Worm (Caenorhabditis elegans) whole organism, L3 larva: ENCODE results near the gene T12A2.3.

ENCODE experiments used
- R02D3.7 ChIP-seq: fragments of 150-350 bp; optimal IDR thresholded peaks from 2 replicates; lab custom pipeline; 2014; ENCODE audit warnings: missing biosample characterization, missing genetic modification characterization
- ZK546.5 ChIP-seq: sonication (generic microtip); optimal IDR thresholded peaks from 2 replicates; lab custom pipeline; 2017; ENCODE audit warnings: missing biosample characterization, missing genetic modification characterization
- ceh-16 ChIP-seq: sonication (generic microtip); optimal IDR thresholded peaks from 2 replicates; lab custom pipeline; 2017; ENCODE audit warnings: missing biosample characterization, missing genetic modification characterization
- ceh-28 ChIP-seq: fragments of 150-350 bp; optimal IDR thresholded peaks from 2 replicates; lab custom pipeline; 2014; ENCODE audit warnings: missing biosample characterization, missing genetic modification reagents, missing genetic modification characterization
- ceh-9 ChIP-seq: sonication (generic microtip); optimal IDR thresholded peaks from 2 replicates; lab custom pipeline; 2018; ENCODE audit warnings: missing biosample characterization, missing genetic modification characterization
- daf-12 ChIP-seq: fragments of 150-350 bp; optimal IDR thresholded peaks from 2 replicates; lab custom pipeline; 2014; ENCODE audit warnings: missing biosample characterization, missing genetic modification reagents, missing genetic modification characterization
- egl-27 ChIP-seq: sonication (generic microtip); optimal IDR thresholded peaks from 4 replicates; lab custom pipeline; 2017; ENCODE audit warnings: missing biosample characterization, missing genetic modification reagents, missing genetic modification characterization
- egl-5 ChIP-seq: fragments of 150-350 bp; optimal IDR thresholded peaks from 2 replicates; lab custom pipeline; 2017; ENCODE audit warnings: missing biosample characterization, missing genetic modification reagents, missing genetic modification characterization, inconsistent platforms
- elt-1 ChIP-seq: fragments of 150-350 bp; optimal IDR thresholded peaks from 2 replicates; lab custom pipeline; 2014; ENCODE audit warnings: missing biosample characterization, missing genetic modification characterization
- elt-2 ChIP-seq: sonication (generic microtip); optimal IDR thresholded peaks from 2 replicates; lab custom pipeline; 2016; ENCODE audit warnings: missing genetic modification reagents, mild to moderate bottlenecking, missing genetic modification characterization, missing compliant biosample characterization
- elt-3 ChIP-seq, 3 experiments: fragments of 150-350 bp in 1 of 3; sonication (generic microtip) in 2 of 3; optimal IDR thresholded peaks; 2 replicates in 2 of 3; 4 replicates in 1 of 3; lab custom pipeline; 2014 to 2017; ENCODE audit warnings: missing biosample characterization in 3 of 3, missing genetic modification characterization in 3 of 3
- eor-1 ChIP-seq, 2 experiments: fragments of 150-350 bp; optimal IDR thresholded peaks; 2 replicates each; lab custom pipeline; 2014 to 2018; ENCODE audit warnings: missing biosample characterization in 2 of 2, missing genetic modification characterization in 2 of 2
- fkh-10 ChIP-seq: sonication (generic microtip); optimal IDR thresholded peaks from 2 replicates; lab custom pipeline; 2017; ENCODE audit warnings: missing biosample characterization, missing genetic modification reagents, missing genetic modification characterization
- fkh-2 ChIP-seq: fragments of 150-350 bp; optimal IDR thresholded peaks from 2 replicates; lab custom pipeline; 2014; ENCODE audit warnings: missing biosample characterization, missing genetic modification reagents, missing genetic modification characterization
- jun-1 ChIP-seq: fragments of 150-350 bp; optimal IDR thresholded peaks from 2 replicates; lab custom pipeline; 2014; ENCODE audit warnings: missing biosample characterization, missing genetic modification reagents, missing genetic modification characterization
- lin-15B ChIP-seq: fragments of 150-350 bp; optimal IDR thresholded peaks from 2 replicates; lab custom pipeline; 2014; ENCODE audit warnings: missing biosample characterization, missing genetic modification characterization
- lin-39 ChIP-seq: fragments of 150-350 bp; optimal IDR thresholded peaks from 2 replicates; lab custom pipeline; 2018; ENCODE audit warnings: missing biosample characterization, missing genetic modification reagents, missing genetic modification characterization
- lsy-12 ChIP-seq: sonication (generic microtip); optimal IDR thresholded peaks from 2 replicates; lab custom pipeline; 2016; ENCODE audit warnings: mild to moderate bottlenecking, missing genetic modification characterization, missing compliant biosample characterization
- mdl-1 ChIP-seq: fragments of 150-350 bp; optimal IDR thresholded peaks from 2 replicates; lab custom pipeline; 2014; ENCODE audit warnings: missing biosample characterization, missing genetic modification characterization
- mml-1 ChIP-seq: fragments of 150-350 bp; sonication (generic microtip); optimal IDR thresholded peaks from 3 replicates; lab custom pipeline; 2014; ENCODE audit warnings: missing biosample characterization, missing genetic modification characterization
- nfya-1 ChIP-seq: sonication (generic microtip); optimal IDR thresholded peaks from 2 replicates; lab custom pipeline; 2017; ENCODE audit warnings: missing genetic modification characterization, mild to moderate bottlenecking, missing compliant biosample characterization, antibody characterized with exemption, moderate library complexity; ENCODE audit not compliant: insufficient read depth
- nhr-11 ChIP-seq: fragments of 150-350 bp; optimal IDR thresholded peaks from 2 replicates; lab custom pipeline; 2014; ENCODE audit warnings: missing biosample characterization, missing genetic modification characterization
- nhr-12 ChIP-seq: fragments of 150-350 bp; optimal IDR thresholded peaks from 2 replicates; lab custom pipeline; 2014; ENCODE audit warnings: missing biosample characterization, missing genetic modification characterization
- nhr-23 ChIP-seq: fragments of 150-350 bp; optimal IDR thresholded peaks from 2 replicates; lab custom pipeline; 2014; ENCODE audit warnings: missing biosample characterization, missing genetic modification reagents, missing genetic modification characterization
- nhr-237 ChIP-seq: fragments of 150-350 bp; optimal IDR thresholded peaks from 2 replicates; lab custom pipeline; 2014; ENCODE audit warnings: missing biosample characterization, missing genetic modification characterization
- nhr-25 ChIP-seq: sonication (generic microtip); optimal IDR thresholded peaks from 2 replicates; lab custom pipeline; 2017; ENCODE audit warnings: missing biosample characterization, missing genetic modification characterization
- nhr-28 ChIP-seq: fragments of 150-350 bp; optimal IDR thresholded peaks from 2 replicates; lab custom pipeline; 2014; ENCODE audit warnings: missing biosample characterization, missing genetic modification characterization
- nhr-43 ChIP-seq: sonication (generic microtip); optimal IDR thresholded peaks from 2 replicates; lab custom pipeline; 2016; ENCODE audit warnings: mild to moderate bottlenecking, missing genetic modification characterization, missing compliant biosample characterization; ENCODE audit not compliant: poor library complexity, severe bottlenecking
- nhr-67 ChIP-seq: fragments of 150-350 bp; optimal IDR thresholded peaks from 2 replicates; lab custom pipeline; 2014; ENCODE audit warnings: missing biosample characterization, missing genetic modification characterization
- nhr-76 ChIP-seq: fragments of 150-350 bp; sonication (generic microtip); optimal IDR thresholded peaks from 5 replicates; lab custom pipeline; 2014; ENCODE audit warnings: missing biosample characterization, missing genetic modification characterization
- pha-4 ChIP-seq: fragments of 150-350 bp; optimal IDR thresholded peaks from 2 replicates; lab custom pipeline; 2014; ENCODE audit warnings: missing biosample characterization, missing genetic modification reagents, missing genetic modification characterization
- pqm-1 ChIP-seq: fragments of 150-350 bp; optimal IDR thresholded peaks from 2 replicates; lab custom pipeline; 2017; ENCODE audit warnings: missing biosample characterization, missing genetic modification characterization, inconsistent platforms
- sea-2 ChIP-seq: fragments of 150-350 bp; sonication (generic microtip); optimal IDR thresholded peaks from 4 replicates; lab custom pipeline; 2014; ENCODE audit warnings: missing biosample characterization, missing genetic modification reagents, missing genetic modification characterization
- skn-1 ChIP-seq: fragments of 150-350 bp; optimal IDR thresholded peaks from 2 replicates; lab custom pipeline; 2014; ENCODE audit warnings: missing biosample characterization, missing genetic modification characterization
- tbx-2 ChIP-seq: sonication (generic microtip); optimal IDR thresholded peaks from 2 replicates; lab custom pipeline; 2016; ENCODE audit warnings: mild to moderate bottlenecking, missing genetic modification characterization, missing compliant biosample characterization
- unc-39 ChIP-seq: sonication (generic microtip); optimal IDR thresholded peaks from 4 replicates; lab custom pipeline; 2017; ENCODE audit warnings: missing biosample characterization, missing genetic modification characterization
- unc-62 ChIP-seq: fragments of 150-350 bp; sonication (generic microtip); optimal IDR thresholded peaks from 4 replicates; lab custom pipeline; 2014; ENCODE audit warnings: missing biosample characterization, missing genetic modification reagents, missing genetic modification characterization
- ztf-11 ChIP-seq: fragments of 150-350 bp; optimal IDR thresholded peaks from 2 replicates; lab custom pipeline; 2014; ENCODE audit warnings: missing biosample characterization, missing genetic modification characterization
- ztf-4 ChIP-seq: fragments of 150-350 bp; optimal IDR thresholded peaks from 2 replicates; lab custom pipeline; 2014; ENCODE audit warnings: missing biosample characterization, missing genetic modification characterization

Gene T12A2.3

DNA sequence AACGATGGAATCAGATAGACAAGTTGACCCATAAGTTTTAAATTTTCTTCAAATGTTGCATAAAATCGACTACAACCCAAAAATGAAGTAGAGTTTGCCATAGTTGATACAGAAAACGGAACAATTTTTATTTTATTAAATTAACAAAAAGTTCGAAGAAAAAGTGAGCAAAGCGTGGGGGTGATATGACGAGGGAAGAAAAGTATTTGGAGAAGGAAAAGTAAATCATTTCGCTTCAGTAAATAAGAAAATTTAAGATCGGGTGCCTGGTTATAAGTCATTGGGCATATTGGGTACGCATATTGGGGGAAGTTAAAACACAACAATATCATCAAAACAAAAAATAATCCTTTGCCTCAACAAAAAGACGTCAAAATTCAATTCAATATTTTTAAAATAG lies 25.3 kb downstream of the T12A2.3 start, which contains the start of gene srg-6:
srg-6 (minus strand) TSS at position 101 of the 400 bp plus-strand sequence.
- TF ChIP-seq skn-1 (tag; lab: Kevin White, UChicago) (no peak), nhr-43 (tag; lab: Kevin White, UChicago) (no peak), R02D3.7 (tag; lab: Kevin White, UChicago) (no peak), ceh-16 (no peak)

ce11 chrIII:6268061-6268460 lies 27.4 kb downstream of the T12A2.3 start, which contains the start of gene srg-7:
Gene srg-7 (minus strand): TSS chrIII:6268161.
- TF ChIP-seq nhr-12 (tag; lab: Kevin White, UChicago) (no peak), ztf-4 (tag; lab: Kevin White, UChicago) (no peak), ceh-28 (tag; lab: Kevin White, UChicago) (no peak), nhr-11 (tag; lab: Kevin White, UChicago) (no peak), pqm-1 (tag; lab: Kevin White, UChicago) (no peak), nhr-237 (tag; lab: Kevin White, UChicago) (no peak), lin-15B (no peak), ceh-9 (tag; lab: Kevin White, UChicago) (no peak), ZK546.5 (tag; lab: Kevin White, UChicago) (no peak), unc-39 (tag; lab: Kevin White, UChicago) (no peak), elt-1 (tag; lab: Kevin White, UChicago) (no peak), ceh-16 (no peak), nhr-25 (tag; lab: Kevin White, UChicago) (no peak)

- TF ChIP-seq unc-62 (GFP tag; lab: Kevin White, UChicago) (no peak), mml-1 (tag; lab: Kevin White, UChicago) (no peak), ztf-11 (tag; lab: Kevin White, UChicago) (no peak), jun-1 (tag; lab: Kevin White, UChicago) (no peak), daf-12 (tag; lab: Kevin White, UChicago) (no peak), elt-2 (tag; lab: Kevin White, UChicago) (no peak), egl-5 (tag; lab: Kevin White, UChicago) (no peak), nhr-76 (tag; lab: Kevin White, UChicago) (no peak), unc-39 (tag; lab: Kevin White, UChicago) (no peak), fkh-2 (tag; lab: Kevin White, UChicago) (no peak), sea-2 (GFP tag; lab: Kevin White, UChicago) (no peak), nhr-25 (tag; lab: Kevin White, UChicago) (no peak), ztf-4 (tag; lab: Kevin White, UChicago) (no peak), eor-1 (tag; optimal IDR thresholded peaks at IDR 0.05; lab: Kevin White, UChicago) (no peak), lin-39 (tag; lab: Kevin White, UChicago) (no peak), pqm-1 (tag; lab: Kevin White, UChicago) (no peak), lsy-12 (tag; lab: Kevin White, UChicago) (no peak), tbx-2 (no peak), nfya-1 (tag; lab: Kevin White, UChicago) (no peak), ceh-16 (no peak)
- TF ChIP-seq, all 47 proteins: peak for 0
These were observed 29.6 kb downstream of the T12A2.3 start, which contains the start of gene srg-3 for ce11 chrIII:6270277-6270676. Gene srg-3 (minus strand): TSS chrIII:6270377.

DNA sequence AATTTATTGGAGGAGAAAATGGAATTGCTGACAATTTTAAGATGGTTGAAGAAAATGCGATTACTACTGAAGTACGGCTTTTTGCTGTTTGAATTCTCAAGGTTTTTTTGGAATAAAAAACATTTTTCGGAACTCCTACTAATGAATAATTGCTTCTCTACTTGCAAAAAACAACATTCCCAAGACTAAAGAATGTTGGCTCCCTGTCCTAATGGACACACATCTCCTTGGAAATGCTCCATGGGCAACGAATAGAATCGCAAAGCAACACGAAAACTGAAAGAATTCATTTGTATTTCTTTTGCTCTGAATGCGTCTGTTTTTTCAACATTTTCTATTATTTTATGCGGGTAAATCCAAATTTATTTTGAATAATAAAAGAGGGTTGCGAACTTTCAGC lies 32.2 kb downstream of the T12A2.3 start, which contains the start of gene C18F10.2:
C18F10.2 (plus strand) TSS at position 301 of the 400 bp plus-strand sequence.
- TF ChIP-seq elt-1 (tag; lab: Kevin White, UChicago) (no peak), daf-12 (tag; lab: Kevin White, UChicago) (no peak), ztf-11 (tag; lab: Kevin White, UChicago) (no peak), pha-4 (tag; lab: Kevin White, UChicago) (no peak), lin-15B (no peak), nhr-76 (tag; lab: Kevin White, UChicago) (no peak), nhr-28 (tag; lab: Kevin White, UChicago) (no peak), elt-3 (tag; optimal IDR thresholded peaks at IDR 0.05; lab: Kevin White, UChicago) (no peak), egl-27 (tag; lab: Kevin White, UChicago) (no peak), nhr-11 (tag; lab: Kevin White, UChicago) (no peak), nhr-43 (tag; lab: Kevin White, UChicago) (no peak), fkh-10 (GFP tag; lab: Kevin White, UChicago) (no peak), nhr-67 (tag; lab: Kevin White, UChicago) (no peak), nhr-23 (no peak), egl-5 (tag; lab: Kevin White, UChicago) (no peak), ztf-4 (tag; lab: Kevin White, UChicago) (no peak), mdl-1 (tag; lab: Kevin White, UChicago) (no peak), eor-1 (tag; optimal IDR thresholded peaks at IDR 0.05; lab: Kevin White, UChicago) (no peak), nhr-237 (tag; lab: Kevin White, UChicago) (no peak)
- TF ChIP-seq, all 47 proteins: peak for 0
